Fruit fly (Drosophila melanogaster) whole organism, wandering third instar larva: ENCODE data around the gene Pkg21D.
A peak's percentile ranks its signal among the peaks of the same experiment; 100 is the strongest.

Source experiments
- Abd-B ChIP-seq: fragments of >200 bp; optimal IDR thresholded peaks from 2 replicates; lab custom pipeline; 2017; ENCODE audit warnings: missing biosample characterization, missing genetic modification characterization
- CG32264 ChIP-seq: fragments of 200-800 bp; sonication (Bioruptor generic); optimal IDR thresholded peaks from 2 replicates; lab custom pipeline; 2016; ENCODE audit warnings: missing biosample characterization, missing genetic modification characterization
- CG9705 ChIP-seq: fragments of 200-800 bp; sonication (Bioruptor generic); optimal IDR thresholded peaks from 2 replicates; lab custom pipeline; 2018; ENCODE audit warnings: missing biosample characterization, mild to moderate bottlenecking, missing genetic modification characterization
- CrebA ChIP-seq: fragments of 200-800 bp; sonication (Bioruptor generic); optimal IDR thresholded peaks from 2 replicates; lab custom pipeline; 2016; ENCODE audit warnings: missing biosample characterization, mild to moderate bottlenecking, missing genetic modification characterization, borderline replicate concordance
- Dfd ChIP-seq: fragments of >200 bp; optimal IDR thresholded peaks from 2 replicates; lab custom pipeline; 2017; ENCODE audit warnings: missing biosample characterization, missing genetic modification characterization
- Dif ChIP-seq: fragments of 200-275, 200-300 bp; sonication (Bioruptor generic); optimal IDR thresholded peaks from 2 replicates; lab custom pipeline; 2018; ENCODE audit warnings: missing biosample characterization, missing genetic modification characterization; ENCODE audit not compliant: partially characterized antibody
- GATAd ChIP-seq: sonication (Bioruptor generic); optimal IDR thresholded peaks from 2 replicates; lab custom pipeline; 2016; ENCODE audit warnings: missing biosample characterization, missing genetic modification characterization
- Hnf4 ChIP-seq: fragments of 200-800 bp; sonication (Bioruptor generic); optimal IDR thresholded peaks from 2 replicates; lab custom pipeline; 2016; ENCODE audit warnings: missing biosample characterization, mild to moderate bottlenecking, missing genetic modification characterization
- Hr78 ChIP-seq: fragments of >200 bp; optimal IDR thresholded peaks from 2 replicates; lab custom pipeline; 2017; ENCODE audit warnings: missing biosample characterization, missing genetic modification characterization
- Hr83 ChIP-seq: fragments of 200-300 bp; sonication (Bioruptor generic); optimal IDR thresholded peaks from 2 replicates; lab custom pipeline; 2016; ENCODE audit warnings: missing biosample characterization, mild to moderate bottlenecking, missing genetic modification characterization, moderate library complexity; ENCODE audit not compliant: poor library complexity, severe bottlenecking
- Jra ChIP-seq: sonication (Bioruptor generic); optimal IDR thresholded peaks from 2 replicates; lab custom pipeline; 2016; ENCODE audit warnings: missing biosample characterization, missing genetic modification characterization
- Myc ChIP-seq: fragments of >200 bp; optimal IDR thresholded peaks from 2 replicates; lab custom pipeline; 2017
- N ChIP-seq: fragments of >200 bp; optimal IDR thresholded peaks from 2 replicates; lab custom pipeline; 2018; ENCODE audit warnings: missing biosample characterization, missing external identifiers, missing genetic modification characterization
- OdsH ChIP-seq: fragments of 200-800 bp; sonication (Bioruptor generic); optimal IDR thresholded peaks from 2 replicates; lab custom pipeline; 2016; ENCODE audit warnings: missing biosample characterization, mild to moderate bottlenecking, missing genetic modification characterization
- Rel ChIP-seq, 2 experiments: fragments of 200-800 bp; sonication (Bioruptor generic) in 1 of 2; optimal IDR thresholded peaks; 2 replicates in 1 of 2; 3 replicates in 1 of 2; lab custom pipeline; 2016 to 2019; ENCODE audit warnings: mild to moderate bottlenecking in 2 of 2, missing biosample characterization in 2 of 2, missing genetic modification characterization in 2 of 2, moderate library complexity in 1 of 2
- Sp1 ChIP-seq: fragments of 200-800 bp; sonication (Bioruptor generic); optimal IDR thresholded peaks from 3 replicates; lab custom pipeline; 2019; ENCODE audit warnings: missing biosample characterization, mild to moderate bottlenecking, missing genetic modification characterization, moderate library complexity
- br ChIP-seq: fragments of 200-800 bp; sonication (Bioruptor generic); optimal IDR thresholded peaks from 2 replicates; lab custom pipeline; 2016; ENCODE audit warnings: missing biosample characterization, missing genetic modification characterization
- brk ChIP-seq: fragments of 200-800 bp; sonication (Bioruptor generic); optimal IDR thresholded peaks from 2 replicates; lab custom pipeline; 2016; ENCODE audit warnings: missing biosample characterization, mild to moderate bottlenecking, missing genetic modification characterization
- dmrt93B ChIP-seq: fragments of 200-800 bp; sonication (Bioruptor generic); optimal IDR thresholded peaks from 2 replicates; lab custom pipeline; 2018; ENCODE audit warnings: missing biosample characterization, mild to moderate bottlenecking, missing genetic modification characterization
- dsf ChIP-seq: sonication (Bioruptor generic); optimal IDR thresholded peaks from 2 replicates; lab custom pipeline; 2016; ENCODE audit warnings: missing biosample characterization, missing genetic modification characterization, borderline replicate concordance
- ey ChIP-seq: fragments of 200-800 bp; sonication (Bioruptor generic); optimal IDR thresholded peaks from 2 replicates; lab custom pipeline; 2016; ENCODE audit warnings: missing biosample characterization, missing genetic modification characterization
- fru ChIP-seq: fragments of 200-800 bp; sonication (Bioruptor generic); optimal IDR thresholded peaks from 3 replicates; lab custom pipeline; 2016; ENCODE audit warnings: missing biosample characterization, mild to moderate bottlenecking, missing genetic modification characterization
- jim ChIP-seq: fragments of 175-275, 200-325 bp; sonication (Bioruptor generic); optimal IDR thresholded peaks from 2 replicates; lab custom pipeline; 2016; ENCODE audit warnings: missing biosample characterization, mild to moderate bottlenecking, missing genetic modification characterization
- lola ChIP-seq: fragments of >200 bp; optimal IDR thresholded peaks from 2 replicates; lab custom pipeline; 2017; ENCODE audit warnings: missing biosample characterization, missing genetic modification characterization
- pan ChIP-seq: fragments of >200 bp; optimal IDR thresholded peaks from 2 replicates; lab custom pipeline; 2017
- psq ChIP-seq: fragments of 200-800 bp; sonication (Bioruptor generic); optimal IDR thresholded peaks from 3 replicates; lab custom pipeline; 2017; ENCODE audit warnings: missing biosample characterization, mild to moderate bottlenecking, missing genetic modification characterization, moderate library complexity
- tai ChIP-seq: sonication (Bioruptor generic); optimal IDR thresholded peaks from 2 replicates; lab custom pipeline; 2016; ENCODE audit warnings: missing biosample characterization, missing genetic modification characterization
- woc ChIP-seq: sonication (Bioruptor generic); optimal IDR thresholded peaks from 2 replicates; lab custom pipeline; 2016; ENCODE audit warnings: missing biosample characterization, mild to moderate bottlenecking, missing genetic modification characterization

Pkg21D gene

DNA sequence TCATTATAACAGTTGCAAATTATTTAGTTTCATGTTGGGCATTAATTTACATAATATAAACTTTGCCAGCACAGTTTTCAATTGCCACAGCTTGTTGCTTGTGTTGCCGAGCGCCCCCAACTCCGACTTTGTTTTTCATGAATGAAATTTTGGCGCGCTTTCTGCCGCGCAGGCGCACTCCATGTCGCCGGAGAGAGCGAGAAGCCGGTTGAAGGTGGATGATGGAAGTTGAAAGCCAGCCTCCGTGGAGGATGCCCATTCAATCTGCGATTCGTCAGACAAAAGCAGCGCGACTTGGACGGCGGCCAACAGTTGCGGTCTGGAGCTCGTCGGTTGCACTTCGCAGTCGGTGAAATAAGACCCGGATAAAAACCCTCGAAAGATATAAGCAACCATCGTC lies 40.3 kb downstream of the Pkg21D start:
- no peak for TF ChIP-seq dsf (GFP tag; lab: Kevin White, UChicago)
- no peak for TF ChIP-seq Hr78 (GFP tag; lab: Kevin White, UChicago)
- no peak for TF ChIP-seq fru
- no peak for TF ChIP-seq psq (GFP tag; lab: Kevin White, UChicago)
- no peak for TF ChIP-seq lola (GFP tag; lab: Kevin White, UChicago)
- TF ChIP-seq CG32264 (GFP tag; lab: Kevin White, UChicago): no peak
- no peak for TF ChIP-seq Sp1
- TF ChIP-seq jim (GFP tag; lab: Kevin White, UChicago): no peak

DNA sequence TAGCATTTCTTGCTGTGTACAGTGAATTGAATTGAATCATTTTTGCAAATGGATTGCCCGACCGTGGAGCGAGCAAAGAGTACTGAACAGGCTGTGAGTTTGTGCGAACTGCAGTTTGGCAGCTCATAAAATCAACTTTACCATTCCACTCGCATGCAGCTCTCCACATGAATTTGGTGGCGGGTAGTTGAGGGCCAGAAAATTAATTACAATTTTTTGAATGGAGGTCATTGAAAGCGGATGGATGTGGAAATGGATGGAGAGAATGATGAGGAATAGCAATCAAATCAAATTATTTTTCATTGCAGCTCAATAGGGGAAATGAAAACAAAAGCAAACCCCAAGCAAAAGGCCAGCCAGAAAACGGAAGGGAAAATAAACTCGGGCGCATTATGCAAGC lies 41.0 kb downstream of the Pkg21D start, which contains the start of gene GABA-B-R3:
TSS of gene GABA-B-R3 (plus strand) at position 301 of the 400 bp plus-strand sequence.
- TF ChIP-seq dmrt93B (GFP tag; lab: Kevin White, UChicago): no peak
- TF ChIP-seq Hnf4 (GFP tag; lab: Kevin White, UChicago): no peak
- TF ChIP-seq OdsH (GFP tag; lab: Kevin White, UChicago): no peak
- no peak for TF ChIP-seq Abd-B (GFP tag; lab: Kevin White, UChicago)

DNA sequence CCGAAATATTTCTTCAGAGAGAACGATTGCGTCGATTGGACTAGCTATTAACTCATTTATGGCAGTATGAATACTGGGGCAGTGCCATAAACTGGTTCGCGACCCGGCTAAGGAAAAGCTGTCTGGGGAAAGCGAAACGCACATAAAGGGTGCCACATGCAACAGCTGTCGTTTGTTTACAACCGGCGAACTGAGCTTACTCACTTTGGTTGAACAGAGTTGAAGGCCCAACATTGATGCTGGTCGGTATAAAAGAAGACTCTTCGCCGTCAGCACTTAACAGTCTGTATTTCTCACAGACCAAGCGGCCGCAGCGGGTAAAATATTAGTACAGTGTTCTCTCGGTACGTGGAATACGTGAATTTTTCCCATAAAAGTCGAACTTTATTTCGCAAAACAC lies 44.8 kb downstream of the Pkg21D start:
- no peak for TF ChIP-seq GATAd (GFP tag; lab: Kevin White, UChicago)
- TF ChIP-seq Rel (GFP tag; optimal IDR thresholded peaks at IDR 0.05; lab: Kevin White, UChicago): no peak
- no peak for TF ChIP-seq Rel (tag; optimal IDR thresholded peaks at IDR 0.05; lab: Kevin White, UChicago)
- no peak for TF ChIP-seq dmrt93B (GFP tag; lab: Kevin White, UChicago)
- TF ChIP-seq Hnf4 (GFP tag; lab: Kevin White, UChicago): no peak

DNA sequence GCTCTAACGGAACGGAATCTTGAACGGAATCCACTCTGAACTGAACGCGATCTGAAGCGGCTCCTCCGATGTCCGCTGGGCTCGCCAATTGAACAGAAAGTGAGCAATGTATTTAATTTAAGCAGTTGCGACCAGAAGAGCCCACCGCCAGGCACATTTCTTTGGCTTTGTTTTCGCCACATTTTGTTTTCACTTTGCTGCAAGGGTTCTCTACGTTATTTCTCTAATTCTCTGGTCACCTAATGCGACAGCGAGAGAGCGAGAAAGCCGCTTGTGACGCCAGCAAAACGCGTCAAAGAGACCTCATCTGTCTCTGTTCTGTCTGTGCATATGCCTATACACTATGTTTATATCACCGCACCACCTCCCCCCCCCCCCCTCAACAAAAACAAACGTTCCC lies 46.3 kb downstream of the Pkg21D start, which contains the start of gene Eaat2:
TSS of gene Eaat2 (minus strand) at position 101 of the 400 bp plus-strand sequence.
- TF ChIP-seq Dfd (GFP tag; lab: Kevin White, UChicago) (no peak), jim (GFP tag; lab: Kevin White, UChicago) (no peak), Dif (GFP tag; lab: Kevin White, UChicago) (no peak), pan (lab: Kevin White, UChicago) (no peak), Myc (no peak), CG32264 (GFP tag; lab: Kevin White, UChicago) (no peak), CrebA (GFP tag; lab: Kevin White, UChicago) (no peak), ey (GFP tag; lab: Kevin White, UChicago) (no peak), brk (GFP tag; lab: Kevin White, UChicago) (no peak), CG9705 (GFP tag; lab: Kevin White, UChicago) (no peak), woc (GFP tag; lab: Kevin White, UChicago) (no peak), Abd-B (GFP tag; lab: Kevin White, UChicago) (no peak), Jra (GFP tag; lab: Kevin White, UChicago) (no peak), br (GFP tag; lab: Kevin White, UChicago) (no peak), tai (GFP tag; lab: Kevin White, UChicago) (no peak), dmrt93B (GFP tag; lab: Kevin White, UChicago) (no peak), Rel (GFP tag; optimal IDR thresholded peaks at IDR 0.05; lab: Kevin White, UChicago) (no peak), Rel (tag; optimal IDR thresholded peaks at IDR 0.05; lab: Kevin White, UChicago) (no peak), psq (GFP tag; lab: Kevin White, UChicago) (no peak), Hr83 (no peak), Hnf4 (GFP tag; lab: Kevin White, UChicago) (no peak)

DNA sequence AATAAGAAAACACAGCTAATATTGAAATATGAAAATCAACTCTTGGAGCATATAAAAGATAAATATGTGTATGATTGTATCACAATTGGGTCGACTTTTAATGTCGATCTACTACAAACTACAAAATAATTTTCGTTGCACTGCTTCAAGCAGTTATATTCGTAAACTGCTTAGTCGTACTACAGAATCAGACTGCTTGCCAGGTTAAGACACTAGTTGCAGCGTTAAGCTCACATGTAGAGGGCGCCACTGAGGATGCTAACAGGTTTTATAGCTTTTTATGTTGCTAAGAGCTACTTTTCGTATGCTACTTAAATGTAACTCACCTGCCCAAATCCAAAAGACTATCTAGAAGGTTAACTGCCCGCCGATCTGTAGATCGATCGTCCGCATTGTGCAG lies 50.6 kb downstream of the Pkg21D start:
- TF ChIP-seq GATAd (GFP tag; lab: Kevin White, UChicago): no peak
- no peak for TF ChIP-seq OdsH (GFP tag; lab: Kevin White, UChicago)
- no peak for TF ChIP-seq Hr83
- no peak for TF ChIP-seq Dif (GFP tag; lab: Kevin White, UChicago)
- TF ChIP-seq br (GFP tag; lab: Kevin White, UChicago): no peak
- TF ChIP-seq dmrt93B (GFP tag; lab: Kevin White, UChicago): no peak
- TF ChIP-seq N (GFP tag; lab: Kevin White, UChicago): peak; percentile 61
- peak; percentile 13 for TF ChIP-seq Myc
